Worm (Caenorhabditis elegans): ENCODE measurements around the gene fbxc-29.

Gene fbxc-29

ce11 chrII:940779-941178 lies 24.9 kb downstream of the fbxc-29 start, which contains the start of gene fbxc-36:
TSS of gene fbxc-36 (plus strand) at chrII:940983.
- TF ChIP-seq nhr-28 (tag; optimal IDR thresholded peaks at IDR 0.05) (peak; percentile 53), ceh-44 (GFP tag; IDR thresholded peaks at IDR 0.05) (no peak), mdl-1 (tag; optimal IDR thresholded peaks at IDR 0.05) (no peak)

ce11 chrII:943773-944172 lies 27.9 kb downstream of the fbxc-29 start, which contains the start of gene clec-43:
TSS of gene clec-43 (plus strand) at chrII:944066.
- TF ChIP-seq nhr-28 (tag; optimal IDR thresholded peaks at IDR 0.05) (peak; percentile 70), aha-1 (tag) (no peak), ceh-62 (tag; optimal IDR thresholded peaks at IDR 0.05) (no peak), F26F4.8 (GFP tag; conservative IDR thresholded peaks at IDR 0.05) (no peak), aly-2 (tag; optimal IDR thresholded peaks at IDR 0.05) (no peak), dmd-6 (GFP tag; IDR thresholded peaks at IDR 0.05) (peak; percentile 81), tra-1 (GFP tag; IDR thresholded peaks at IDR 0.05) (no peak), lin-39 (tag; optimal IDR thresholded peaks at IDR 0.05) (no peak), zfp-2 (tag; optimal IDR thresholded peaks at IDR 0.05) (no peak), dpl-1 (GFP tag; optimal IDR thresholded peaks at IDR 0.05) (no peak), nhr-77 (tag; optimal IDR thresholded peaks at IDR 0.05) (peak; percentile 36), Y5F2A.4 (GFP tag; optimal IDR thresholded peaks at IDR 0.05) (no peak), mep-1 (tag; optimal IDR thresholded peaks at IDR 0.05) (no peak), vab-7 (GFP tag; IDR thresholded peaks at IDR 0.05) (no peak), mdt-29 (GFP tag; IDR thresholded peaks at IDR 0.05) (no peak), daf-12 (tag; optimal IDR thresholded peaks at IDR 0.05) (no peak), egl-43 (GFP tag; IDR thresholded peaks at IDR 0.05) (no peak), lin-1 (GFP tag; IDR thresholded peaks at IDR 0.05) (no peak), hlh-11 (tag; optimal IDR thresholded peaks at IDR 0.05) (peak; percentile 32), spr-3 (GFP tag; optimal IDR thresholded peaks at IDR 0.05) (no peak), dve-1 (tag; optimal IDR thresholded peaks at IDR 0.05; ENCODE audit: insufficient read depth) (no peak), pqm-1 (tag; optimal IDR thresholded peaks at IDR 0.05) (peak; percentile 92), T20F7.1 (GFP tag; optimal IDR thresholded peaks at IDR 0.05) (no peak), ztf-11 (tag; optimal IDR thresholded peaks at IDR 0.05) (no peak), fkh-10 (GFP tag; optimal IDR thresholded peaks at IDR 0.05) (no peak)

- TF ChIP-seq nhr-10 (tag; optimal IDR thresholded peaks at IDR 0.05) = no peak
- TF ChIP-seq unc-130 (GFP tag; optimal IDR thresholded peaks at IDR 0.05) = no peak
- TF ChIP-seq T26A8.4 (GFP tag; IDR thresholded peaks at IDR 0.05) = no peak
- no peak for TF ChIP-seq daf-8 (GFP tag; IDR thresholded peaks at IDR 0.05)
- TF ChIP-seq nhr-42 (GFP tag; IDR thresholded peaks at IDR 0.05) = no peak
Measured at ce11 chrII:948091-948490, 32.2 kb downstream of the fbxc-29 start, which contains the start of gene fbxc-32. TSS of gene fbxc-32 (minus strand) at chrII:948191.

ce11 chrII:950374-950773 lies 34.5 kb downstream of the fbxc-29 start:
- TF ChIP-seq lsy-2 (tag; optimal IDR thresholded peaks at IDR 0.05) = no peak

ce11 chrII:953052-953451 lies 37.2 kb downstream of the fbxc-29 start:
- TF ChIP-seq nhr-6 (tag; optimal IDR thresholded peaks at IDR 0.05) (no peak), spr-1 (tag; optimal IDR thresholded peaks at IDR 0.05) (no peak), ceh-82 (tag; optimal IDR thresholded peaks at IDR 0.05) (no peak), nhr-11 (tag; optimal IDR thresholded peaks at IDR 0.05) (no peak), aha-1 (tag) (no peak), nhr-76 (tag; optimal IDR thresholded peaks at IDR 0.05) (no peak), lin-1 (GFP tag; IDR thresholded peaks at IDR 0.05) (no peak), lin-38 (GFP tag; IDR thresholded peaks at IDR 0.05) (no peak)
